Worm (Caenorhabditis elegans): Measurements from ENCODE around the gene nfyc-1.

DNA sequence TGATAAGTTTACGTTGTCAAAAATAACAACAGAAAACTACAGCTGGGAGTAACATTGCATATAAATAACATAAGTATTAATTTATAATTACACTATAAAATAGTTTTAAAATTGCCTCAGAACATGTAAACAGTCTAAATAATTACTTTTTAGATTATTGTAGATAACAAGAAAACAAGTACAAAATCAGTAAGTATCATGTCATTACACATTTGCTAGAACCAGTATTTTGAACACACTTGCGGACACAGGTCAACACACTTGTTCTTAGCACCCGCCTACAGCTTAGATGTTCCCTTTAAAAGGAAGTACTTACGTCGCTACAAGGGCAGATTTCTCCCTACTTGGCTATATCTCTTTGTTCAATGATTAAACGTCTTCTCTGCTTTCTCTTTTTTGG lies 9.8 kb upstream of the nfyc-1 start, which contains the start of gene F23F1.2:
- TF ChIP-seq pha-4 (tag; optimal IDR thresholded peaks at IDR 0.05) (no peak), mec-3 (tag; optimal IDR thresholded peaks at IDR 0.05; ENCODE audit: borderline replicate concordance) (no peak), F13H6.1 (tag; optimal IDR thresholded peaks at IDR 0.05) (no peak)
